Fruit fly (Drosophila melanogaster) whole organism, embryonic: Measurements from ENCODE around the gene RpS7.

Experiments used
- CG12104 ChIP-seq: fragments of 200-800 bp; sonication (Bioruptor generic); optimal IDR thresholded peaks from 3 replicates; lab custom pipeline; 2016; ENCODE audit warnings: missing biosample characterization, missing genetic modification characterization
- CG3065 ChIP-seq: fragments of 200-800 bp; sonication (Bioruptor generic); optimal IDR thresholded peaks from 2 replicates; lab custom pipeline; 2016; ENCODE audit warnings: missing biosample characterization, missing genetic modification characterization
- CG9215 ChIP-seq: fragments of 200-800 bp; sonication (Bioruptor generic); IDR thresholded peaks from 2 replicates; pipeline ENCODE4 v1.3.6; 2022; ENCODE audit warnings: missing biosample characterization, missing genetic modification characterization
- CTCF ChIP-seq: fragments of 200-800 bp; sonication (Bioruptor generic); optimal IDR thresholded peaks from 2 replicates; lab custom pipeline; 2017; ENCODE audit warnings: missing biosample characterization, mild to moderate bottlenecking, missing genetic modification characterization, moderate library complexity
- h ChIP-seq: fragments of >200 bp; optimal IDR thresholded peaks from 2 replicates; lab custom pipeline; 2017
- peb ChIP-seq: fragments of 200-800 bp; sonication (Bioruptor generic); IDR thresholded peaks from 2 replicates; pipeline ENCODE4 v1.3.6; 2022; ENCODE audit warnings: missing biosample characterization, missing genetic modification characterization
- stc ChIP-seq: fragments of 200-800 bp; sonication (Bioruptor generic); IDR thresholded peaks from 2 replicates; pipeline ENCODE4 v1.3.6; 2022; ENCODE audit warnings: missing biosample characterization, missing genetic modification characterization
- unpg ChIP-seq: fragments of 200-800 bp; sonication (Bioruptor generic); optimal IDR thresholded peaks from 3 replicates; lab custom pipeline; 2018; ENCODE audit warnings: missing biosample characterization, mild to moderate bottlenecking, missing genetic modification characterization, moderate library complexity

DNA sequence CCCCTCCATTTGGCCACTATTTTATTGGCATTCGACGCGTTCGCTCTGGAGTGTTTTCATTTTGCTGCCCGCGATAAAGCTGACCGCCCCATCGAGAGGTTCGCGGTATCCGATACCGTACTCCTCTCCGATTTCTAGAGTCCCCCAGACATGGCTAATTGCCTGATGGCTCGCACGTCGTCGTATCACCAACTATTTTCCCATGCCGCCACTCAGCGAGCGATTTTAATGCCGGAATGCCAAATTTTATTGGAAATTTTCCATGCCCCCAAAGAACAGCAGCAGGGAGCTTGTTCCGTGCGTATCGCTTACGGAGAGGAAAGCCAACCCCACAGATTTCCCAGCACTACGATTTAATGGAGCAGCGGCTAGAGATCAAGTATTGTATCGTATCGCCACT lies 7.8 kb downstream of the RpS7 start:
- no peak for TF ChIP-seq stc (GFP tag; lab: Robert Waterston, UW)
- TF ChIP-seq CG3065 = no peak
- TF ChIP-seq CG12104 (GFP tag; lab: Kevin White, UChicago) = no peak
- no peak for TF ChIP-seq peb (GFP tag; lab: Robert Waterston, UW)
- TF ChIP-seq CG9215 (GFP tag; lab: Robert Waterston, UW) = no peak
- TF ChIP-seq h (lab: Kevin White, UChicago) = no peak
- no peak for TF ChIP-seq unpg (GFP tag; lab: Kevin White, UChicago)
- TF ChIP-seq CTCF = no peak
